Worm (Caenorhabditis elegans): ENCODE results near the gene H10E21.5.

- TF ChIP-seq pha-4 (tag; optimal IDR thresholded peaks at IDR 0.05) = no peak
- TF ChIP-seq nhr-28 (tag; optimal IDR thresholded peaks at IDR 0.05) = no peak
- TF ChIP-seq elt-1 (tag; optimal IDR thresholded peaks at IDR 0.05; ENCODE audit: borderline replicate concordance, insufficient read depth) = no peak
- TF ChIP-seq nhr-76 (tag; optimal IDR thresholded peaks at IDR 0.05) = no peak
- no peak for TF ChIP-seq elt-3 (tag; optimal IDR thresholded peaks at IDR 0.05)
These were observed 5.1 kb upstream of the H10E21.5 start for ce11 chrIII:28841-29240.
